Worm (Caenorhabditis elegans) whole organism, L2 larva: ENCODE measurements around the gene rmd-1.

ENCODE experiments used
- C34F6.9 ChIP-seq: fragments of 150-350 bp; optimal IDR thresholded peaks from 2 replicates; lab custom pipeline; 2014; ENCODE audit warnings: missing biosample characterization, missing genetic modification characterization
- F13H6.1 ChIP-seq: sonication (generic microtip); optimal IDR thresholded peaks from 2 replicates; lab custom pipeline; 2016; ENCODE audit warnings: missing genetic modification characterization, missing compliant biosample characterization
- Y55F3AM.14 ChIP-seq: fragments of 200-800 bp; sonication (Bioruptor generic); optimal IDR thresholded peaks from 2 replicates; lab custom pipeline; 2018; ENCODE audit warnings: mild to moderate bottlenecking, missing genetic modification characterization, missing compliant biosample characterization
- alr-1 ChIP-seq: fragments of 150-350 bp; optimal IDR thresholded peaks from 2 replicates; lab custom pipeline; 2014; ENCODE audit warnings: missing biosample characterization, missing genetic modification characterization
- ama-1 ChIP-seq: fragments of 150-350 bp; optimal IDR thresholded peaks from 2 replicates; lab custom pipeline; 2018; ENCODE audit warnings: inconsistent platforms
- blmp-1 ChIP-seq: sonication (generic microtip); optimal IDR thresholded peaks from 2 replicates; lab custom pipeline; 2017; ENCODE audit warnings: missing genetic modification characterization, mild to moderate bottlenecking, missing compliant biosample characterization, antibody characterized with exemption, moderate library complexity; ENCODE audit not compliant: insufficient read depth
- ceh-82 ChIP-seq: fragments of 150-350 bp; optimal IDR thresholded peaks from 2 replicates; lab custom pipeline; 2014; ENCODE audit warnings: missing biosample characterization, missing genetic modification characterization
- crh-2 ChIP-seq: sonication (generic microtip); optimal IDR thresholded peaks from 2 replicates; lab custom pipeline; 2017; ENCODE audit warnings: missing biosample characterization, missing genetic modification characterization
- dmd-4 ChIP-seq: sonication (generic microtip); optimal IDR thresholded peaks from 2 replicates; lab custom pipeline; 2017; ENCODE audit warnings: missing biosample characterization, missing genetic modification characterization
- egl-27 ChIP-seq: sonication (generic microtip); optimal IDR thresholded peaks from 3 replicates; lab custom pipeline; 2017; ENCODE audit warnings: missing biosample characterization, missing genetic modification reagents, missing genetic modification characterization
- elt-3 ChIP-seq: sonication (generic microtip); optimal IDR thresholded peaks from 2 replicates; lab custom pipeline; 2017; ENCODE audit warnings: missing biosample characterization, missing genetic modification characterization
- fos-1 ChIP-seq: fragments of 150-350 bp; optimal IDR thresholded peaks from 2 replicates; lab custom pipeline; 2014; ENCODE audit warnings: missing biosample characterization, missing genetic modification characterization
- lin-11 ChIP-seq: fragments of 150-350 bp; sonication (generic microtip); optimal IDR thresholded peaks from 2 replicates; lab custom pipeline; 2014; ENCODE audit warnings: missing biosample characterization, missing genetic modification characterization, inconsistent platforms, mixed read lengths
- lin-13 ChIP-seq: fragments of 150-350 bp; optimal IDR thresholded peaks from 2 replicates; lab custom pipeline; 2014; ENCODE audit warnings: missing biosample characterization, missing genetic modification reagents, missing genetic modification characterization
- lin-39 ChIP-seq: fragments of 150-350 bp; optimal IDR thresholded peaks from 2 replicates; lab custom pipeline; 2014; ENCODE audit warnings: missing biosample characterization, missing genetic modification reagents, missing genetic modification characterization
- lsy-2 ChIP-seq, 2 experiments: fragments of 150-350 bp in 1 of 2; sonication (generic microtip) in 1 of 2; optimal IDR thresholded peaks; 2 replicates each; lab custom pipeline; 2014 to 2017; ENCODE audit warnings: missing biosample characterization in 2 of 2, missing genetic modification characterization in 2 of 2
- mab-5 ChIP-seq: fragments of 150-350 bp; optimal IDR thresholded peaks from 2 replicates; lab custom pipeline; 2014; ENCODE audit warnings: missing biosample characterization, missing genetic modification characterization
- mdl-1 ChIP-seq, 2 experiments: fragments of 150-350 bp in 1 of 2; sonication (generic microtip) in 1 of 2; optimal IDR thresholded peaks; 2 replicates each; lab custom pipeline; 2017; ENCODE audit warnings: missing biosample characterization in 2 of 2, missing genetic modification characterization in 2 of 2
- nhr-10 ChIP-seq: sonication (generic microtip); optimal IDR thresholded peaks from 2 replicates; lab custom pipeline; 2017; ENCODE audit warnings: missing biosample characterization, missing genetic modification characterization
- nhr-11 ChIP-seq: fragments of 150-350 bp; optimal IDR thresholded peaks from 2 replicates; lab custom pipeline; 2014; ENCODE audit warnings: missing biosample characterization, missing genetic modification characterization
- nhr-129 ChIP-seq: fragments of 150-350 bp; optimal IDR thresholded peaks from 2 replicates; lab custom pipeline; 2014; ENCODE audit warnings: missing biosample characterization, missing genetic modification characterization
- nhr-21 ChIP-seq: fragments of 150-350 bp; optimal IDR thresholded peaks from 2 replicates; lab custom pipeline; 2014; ENCODE audit warnings: missing biosample characterization, missing genetic modification characterization
- nhr-237 ChIP-seq: fragments of 150-350 bp; optimal IDR thresholded peaks from 2 replicates; lab custom pipeline; 2014; ENCODE audit warnings: missing biosample characterization, missing genetic modification characterization
- nhr-25 ChIP-seq: fragments of 150-350 bp; sonication (generic microtip); optimal IDR thresholded peaks from 3 replicates; lab custom pipeline; 2014; ENCODE audit warnings: missing biosample characterization, missing genetic modification characterization
- nhr-6 ChIP-seq: fragments of 150-350 bp; optimal IDR thresholded peaks from 2 replicates; lab custom pipeline; 2014; ENCODE audit warnings: missing biosample characterization, missing genetic modification characterization
- nhr-77 ChIP-seq: fragments of 150-350 bp; optimal IDR thresholded peaks from 2 replicates; lab custom pipeline; 2014; ENCODE audit warnings: missing biosample characterization, missing genetic modification characterization
- sma-9 ChIP-seq, 2 experiments: fragments of 150-350 bp in 1 of 2; sonication (generic microtip) in 1 of 2; optimal IDR thresholded peaks; 2 replicates each; lab custom pipeline; 2014 to 2016; ENCODE audit warnings: missing genetic modification characterization in 2 of 2, mild to moderate bottlenecking in 1 of 2, missing biosample characterization in 1 of 2, missing compliant biosample characterization in 1 of 2, missing genetic modification reagents in 1 of 2, moderate library complexity in 1 of 2
- unc-55 ChIP-seq: fragments of 150-350 bp; sonication (generic microtip); optimal IDR thresholded peaks from 3 replicates; lab custom pipeline; 2014; ENCODE audit warnings: missing biosample characterization, missing genetic modification reagents, missing genetic modification characterization
- unc-62 ChIP-seq: fragments of 150-350 bp; optimal IDR thresholded peaks from 2 replicates; lab custom pipeline; 2014; ENCODE audit warnings: missing biosample characterization, missing genetic modification reagents, missing genetic modification characterization
- ztf-1 ChIP-seq: fragments of 200-800 bp; sonication (Bioruptor generic); conservative IDR thresholded peaks from 2 replicates; pipeline ENCODE4 v1.3.6; 2022; ENCODE audit warnings: missing genetic modification characterization, missing compliant biosample characterization
- ztf-11 ChIP-seq: sonication (generic microtip); optimal IDR thresholded peaks from 2 replicates; lab custom pipeline; 2017; ENCODE audit warnings: missing biosample characterization, missing genetic modification characterization
- ztf-4 ChIP-seq: fragments of 150-350 bp; optimal IDR thresholded peaks from 2 replicates; lab custom pipeline; 2014; ENCODE audit warnings: missing biosample characterization, missing genetic modification characterization

rmd-1 gene

ce11 chrIII:9733333-9733732 lies 25.6 kb upstream of the rmd-1 start:
- TF ChIP-seq ama-1 (lab: Kevin White, UChicago) (no peak), ztf-1 (GFP tag; lab: Robert Waterston, UW) (no peak), dmd-4 (tag; lab: Kevin White, UChicago) (no peak), egl-27 (tag; lab: Kevin White, UChicago) (no peak), ceh-82 (tag; lab: Kevin White, UChicago) (no peak), nhr-129 (tag; lab: Kevin White, UChicago) (peak; percentile 19), nhr-11 (tag; lab: Kevin White, UChicago) (no peak), unc-55 (GFP tag; lab: Kevin White, UChicago) (no peak)

- no peak for TF ChIP-seq mdl-1 (tag; optimal IDR thresholded peaks at IDR 0.05; lab: Kevin White, UChicago)
- no peak for TF ChIP-seq lsy-2 (tag; optimal IDR thresholded peaks at IDR 0.05; lab: Kevin White, UChicago)
- TF ChIP-seq ztf-11 (tag; lab: Kevin White, UChicago) = no peak
- TF ChIP-seq unc-62 (GFP tag; lab: Kevin White, UChicago) = no peak
- TF ChIP-seq elt-3 (tag; lab: Kevin White, UChicago) = no peak
- TF ChIP-seq ceh-82 (tag; lab: Kevin White, UChicago) = no peak
- no peak for TF ChIP-seq nhr-237 (tag; lab: Kevin White, UChicago)
- TF ChIP-seq nhr-129 (tag; lab: Kevin White, UChicago) = no peak
- no peak for TF ChIP-seq blmp-1
- TF ChIP-seq, all 48 proteins: peak for 0
These were observed 24.9 kb upstream of the rmd-1 start for ce11 chrIII:9734030-9734429.

DNA sequence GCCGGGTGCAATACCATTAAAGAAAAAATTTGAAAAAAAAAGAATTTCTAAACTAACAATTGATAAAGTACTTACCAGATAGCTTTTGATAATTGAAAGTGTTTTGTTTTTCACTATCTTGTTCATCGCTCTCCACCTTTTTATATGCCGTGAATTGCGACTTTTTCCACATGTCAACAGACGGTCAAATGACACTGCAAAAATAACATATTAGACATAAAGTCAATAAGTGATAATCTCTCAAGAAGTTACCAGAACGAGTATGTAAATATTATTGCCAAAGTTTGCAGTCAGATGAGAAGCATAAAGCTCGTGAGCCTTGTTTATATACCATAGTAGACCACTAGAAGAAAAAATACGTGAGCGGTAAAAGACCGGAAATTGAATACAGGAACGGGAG lies 23.0 kb upstream of the rmd-1 start, which contains the start of gene dao-6:
TSS of gene dao-6 (minus strand) at position 345 of the 400 bp plus-strand sequence.
- TF ChIP-seq ztf-4 (tag; lab: Kevin White, UChicago) = no peak
- no peak for TF ChIP-seq ceh-82 (tag; lab: Kevin White, UChicago)
- peak; percentile 42 for TF ChIP-seq nhr-129 (tag; lab: Kevin White, UChicago)

- TF ChIP-seq sma-9 (GFP tag; optimal IDR thresholded peaks at IDR 0.05; lab: Kevin White, UChicago) (no peak), sma-9 (tag; optimal IDR thresholded peaks at IDR 0.05; lab: Kevin White, UChicago) (no peak), nhr-21 (no peak), mab-5 (no peak), elt-3 (tag; lab: Kevin White, UChicago) (no peak), ztf-11 (tag; lab: Kevin White, UChicago) (no peak), fos-1 (tag; lab: Kevin White, UChicago) (no peak), Y55F3AM.14 (no peak), blmp-1 (no peak), alr-1 (tag; lab: Kevin White, UChicago) (no peak), unc-55 (GFP tag; lab: Kevin White, UChicago) (no peak), lin-39 (tag; lab: Kevin White, UChicago) (no peak), nhr-6 (no peak), lin-11 (no peak), nhr-10 (tag; lab: Kevin White, UChicago) (no peak), nhr-237 (tag; lab: Kevin White, UChicago) (no peak), crh-2 (no peak), lin-13 (GFP tag; lab: Kevin White, UChicago) (no peak)
These were observed 19.9 kb upstream of the rmd-1 start, which contains the start of gene hlh-4 for ce11 chrIII:9738954-9739353. hlh-4 (minus strand) TSS chrIII:9739054.

DNA sequence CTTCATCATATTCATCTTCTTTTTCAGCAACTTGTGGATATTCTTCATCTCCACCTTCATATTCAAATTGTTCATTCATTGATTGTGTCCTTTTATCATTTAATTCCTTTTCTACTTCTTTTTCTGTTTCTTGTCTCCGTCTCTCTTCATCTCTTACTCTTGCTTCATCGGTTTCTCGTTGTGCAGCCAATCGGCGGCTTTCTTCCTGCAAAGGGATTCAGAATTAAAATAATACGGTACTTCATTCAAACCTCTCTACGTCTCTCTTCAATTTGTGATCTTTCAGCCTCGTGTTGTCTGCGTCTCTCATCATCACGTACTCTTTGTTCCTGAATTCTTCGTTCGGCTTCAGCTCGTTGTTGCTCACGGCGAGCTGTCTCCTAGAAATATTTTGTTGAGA lies 18.2 kb upstream of the rmd-1 start:
- peak in 1 of 2 experiments; percentile 28 for TF ChIP-seq lsy-2 (tag; optimal IDR thresholded peaks at IDR 0.05; lab: Kevin White, UChicago)
- no peak for TF ChIP-seq dmd-4 (tag; lab: Kevin White, UChicago)

ce11 chrIII:9741985-9742384 lies 16.9 kb upstream of the rmd-1 start:
- no peak for TF ChIP-seq nhr-25 (tag; lab: Kevin White, UChicago)
- TF ChIP-seq lsy-2 (tag; optimal IDR thresholded peaks at IDR 0.05; lab: Kevin White, UChicago) = peak in 1 of 2 experiments; percentile 33
- TF ChIP-seq crh-2 = no peak
- TF ChIP-seq nhr-129 (tag; lab: Kevin White, UChicago) = peak; percentile 31
- TF ChIP-seq nhr-77 = no peak
- no peak for TF ChIP-seq elt-3 (tag; lab: Kevin White, UChicago)
- TF ChIP-seq mdl-1 (tag; optimal IDR thresholded peaks at IDR 0.05; lab: Kevin White, UChicago) = no peak
- TF ChIP-seq ztf-1 (GFP tag; lab: Robert Waterston, UW) = no peak
- peak; percentile 73 for TF ChIP-seq F13H6.1 (tag; lab: Kevin White, UChicago)
- TF ChIP-seq sma-9 (GFP tag; optimal IDR thresholded peaks at IDR 0.05; lab: Kevin White, UChicago) = peak; percentile 50
- no peak for TF ChIP-seq sma-9 (tag; optimal IDR thresholded peaks at IDR 0.05; lab: Kevin White, UChicago)
- no peak for TF ChIP-seq ztf-11 (tag; lab: Kevin White, UChicago)
- TF ChIP-seq C34F6.9 (tag; lab: Kevin White, UChicago) = peak; percentile 48
- no peak for TF ChIP-seq ztf-4 (tag; lab: Kevin White, UChicago)
